Worm (Caenorhabditis elegans): Measurements from ENCODE around the gene ceh-53.

ce11 chrIV:3539872-3540271 lies 41.9 kb downstream of the ceh-53 start, which contains the start of gene B0212.3:
- TF ChIP-seq ztf-25 (GFP tag; IDR thresholded peaks at IDR 0.05), result no peak
- TF ChIP-seq pbrm-1 (GFP tag; IDR thresholded peaks at IDR 0.05), result no peak

Data from whole organism, young adult.